Fruit fly (Drosophila melanogaster): ENCODE measurements around the gene CG4998.

The CG4998 gene

DNA sequence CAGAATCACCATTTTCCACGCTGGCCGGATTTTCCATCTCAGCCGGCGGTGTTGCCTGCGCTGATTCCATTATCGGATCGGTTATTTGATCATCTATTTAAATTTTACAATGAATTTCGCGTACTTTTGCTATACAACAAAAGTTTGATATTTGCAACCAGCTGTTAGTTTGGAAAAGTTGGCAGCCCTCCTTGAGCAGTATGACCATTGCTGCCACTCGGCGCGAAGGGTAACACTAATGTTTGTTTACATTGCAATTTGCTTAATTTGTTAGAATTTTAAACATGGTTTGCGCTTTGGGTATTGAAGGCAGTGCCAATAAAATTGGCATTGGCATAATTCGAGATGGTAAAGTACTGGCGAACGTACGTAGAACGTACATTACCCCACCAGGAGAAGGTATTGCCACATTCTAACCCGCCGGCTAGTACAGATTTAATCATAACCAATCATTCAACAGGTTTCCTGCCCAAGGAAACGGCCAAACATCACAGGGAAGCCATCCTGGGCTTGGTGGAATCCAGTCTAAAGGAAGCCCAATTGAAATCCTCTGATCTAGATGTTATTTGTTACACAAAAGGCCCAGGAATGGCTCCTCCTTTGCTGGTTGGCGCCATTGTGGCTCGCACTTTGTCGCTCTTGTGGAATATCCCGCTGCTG, 13.1 kb downstream of the CG4998 start, which contains the start of the genes Golgin104 and Tcs3:
Golgin104 (minus strand) TSS at position 182 of the 660 bp plus-strand sequence.
Tcs3 (plus strand) TSS at position 222 of the 660 bp plus-strand sequence.
- TF ChIP-seq CTCF (optimal IDR thresholded peaks at IDR 0.05) (no peak), CG8478 (optimal IDR thresholded peaks at IDR 0.05) (no peak)

DNA sequence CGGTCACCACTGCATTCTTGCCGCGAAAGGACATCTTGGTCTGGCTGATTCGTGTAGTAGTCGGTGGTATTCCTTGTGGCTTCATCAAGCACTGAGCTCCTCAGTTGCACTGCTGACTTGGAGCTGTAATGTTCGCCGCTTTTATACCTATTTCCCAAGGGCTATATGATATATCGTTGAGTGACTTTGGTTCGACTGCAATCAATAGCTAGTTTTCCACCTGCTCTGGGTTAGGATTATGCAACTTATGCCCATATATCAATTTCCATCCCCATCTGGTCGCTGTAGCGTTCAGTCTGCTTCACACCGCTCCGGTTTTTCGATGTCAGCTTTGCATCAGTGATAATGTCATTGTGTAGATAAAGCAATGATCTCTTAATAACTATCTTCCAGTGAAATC, 15.4 kb downstream of the CG4998 start, which contains the start of gene Pdh:
Pdh (minus strand) TSS at position 101 of the 400 bp plus-strand sequence.
- no peak for TF ChIP-seq CTCF (optimal IDR thresholded peaks at IDR 0.05)

dm6 chr3L:16356171-16356765, 17.5 kb downstream of the CG4998 start:
- TF ChIP-seq CTCF (optimal IDR thresholded peaks at IDR 0.05) (no peak), CG8478 (optimal IDR thresholded peaks at IDR 0.05) (no peak)

dm6 chr3L:16357187-16357728, 18.5 kb downstream of the CG4998 start:
- TF ChIP-seq CTCF (optimal IDR thresholded peaks at IDR 0.05) (no peak), CG8478 (optimal IDR thresholded peaks at IDR 0.05) (no peak)

DNA sequence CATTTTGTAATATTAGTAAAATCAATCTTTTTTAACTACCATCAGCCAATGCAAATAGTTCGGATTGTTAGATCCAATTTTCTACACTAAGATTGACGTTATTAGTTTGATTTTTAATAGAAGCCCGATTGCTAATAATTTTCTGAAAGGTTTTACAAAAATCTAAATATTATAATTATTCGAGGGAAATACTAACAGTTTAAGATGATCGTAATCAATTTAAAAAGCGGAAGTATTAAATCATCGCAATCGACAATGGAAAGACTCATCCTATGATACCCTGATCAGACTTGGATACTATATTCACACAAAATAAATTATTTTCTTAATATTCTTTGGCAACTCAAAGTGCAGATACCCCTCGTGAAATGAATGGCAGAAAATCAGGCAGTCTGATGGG, 19.1 kb downstream of the CG4998 start:
- TF ChIP-seq CTCF (optimal IDR thresholded peaks at IDR 0.05) = no peak
- TF ChIP-seq CG8478 (optimal IDR thresholded peaks at IDR 0.05) = no peak

DNA sequence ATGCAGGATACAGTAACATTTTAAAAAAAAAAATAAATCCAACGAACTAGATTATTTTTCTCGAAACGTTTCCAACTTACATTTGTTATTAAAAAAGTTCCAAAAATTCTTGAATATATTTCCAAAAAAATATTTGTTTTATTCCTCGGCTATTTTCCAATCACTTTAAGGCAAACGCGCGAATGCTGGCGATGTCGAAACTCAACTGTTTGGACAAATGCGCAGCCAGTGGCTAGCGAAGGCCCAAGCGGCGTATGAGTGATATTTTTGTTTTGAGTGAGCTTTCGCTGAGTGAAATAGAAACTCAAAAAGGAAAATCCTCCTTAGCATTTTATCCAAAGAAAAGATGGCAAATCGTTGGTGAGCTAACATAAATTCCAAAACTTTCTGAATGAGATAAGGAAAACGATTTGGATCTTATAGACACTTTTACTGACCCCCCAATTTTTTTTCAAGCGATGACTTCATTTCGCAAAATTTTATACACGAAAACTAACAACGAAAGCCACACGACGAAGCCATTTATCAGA, 20.5 kb downstream of the CG4998 start, which contains the start of gene ringer:
ringer (minus strand) TSS at position 210 of the 530 bp plus-strand sequence.
- no peak for TF ChIP-seq CG8478 (optimal IDR thresholded peaks at IDR 0.05)
- TF ChIP-seq CTCF (optimal IDR thresholded peaks at IDR 0.05) = no peak

DNA sequence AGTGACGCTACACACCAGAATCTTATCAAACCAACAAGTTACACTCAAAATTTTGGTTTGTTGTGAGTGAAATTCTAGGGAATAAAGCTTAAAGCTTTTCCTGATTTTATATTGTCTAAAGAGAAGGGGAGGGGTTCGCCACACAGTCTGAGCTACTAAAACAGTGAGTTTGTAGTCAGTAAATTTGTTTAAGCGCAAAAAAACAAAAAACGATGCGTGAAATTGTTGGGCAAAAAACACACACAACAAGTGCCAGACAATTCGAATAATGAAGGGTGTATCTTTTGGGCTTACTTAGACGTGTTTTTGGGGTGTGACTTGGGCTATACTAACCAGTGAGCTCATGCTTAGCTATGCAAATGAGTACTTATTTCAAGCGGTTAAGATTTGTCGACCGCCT, 21.0 kb downstream of the CG4998 start:
- TF ChIP-seq CTCF (optimal IDR thresholded peaks at IDR 0.05) = no peak
- no peak for TF ChIP-seq CG8478 (optimal IDR thresholded peaks at IDR 0.05)

dm6 chr3L:16361200-16361815, 22.5 kb downstream of the CG4998 start:
- TF ChIP-seq CTCF (optimal IDR thresholded peaks at IDR 0.05) (no peak), CG8478 (optimal IDR thresholded peaks at IDR 0.05) (no peak)

DNA sequence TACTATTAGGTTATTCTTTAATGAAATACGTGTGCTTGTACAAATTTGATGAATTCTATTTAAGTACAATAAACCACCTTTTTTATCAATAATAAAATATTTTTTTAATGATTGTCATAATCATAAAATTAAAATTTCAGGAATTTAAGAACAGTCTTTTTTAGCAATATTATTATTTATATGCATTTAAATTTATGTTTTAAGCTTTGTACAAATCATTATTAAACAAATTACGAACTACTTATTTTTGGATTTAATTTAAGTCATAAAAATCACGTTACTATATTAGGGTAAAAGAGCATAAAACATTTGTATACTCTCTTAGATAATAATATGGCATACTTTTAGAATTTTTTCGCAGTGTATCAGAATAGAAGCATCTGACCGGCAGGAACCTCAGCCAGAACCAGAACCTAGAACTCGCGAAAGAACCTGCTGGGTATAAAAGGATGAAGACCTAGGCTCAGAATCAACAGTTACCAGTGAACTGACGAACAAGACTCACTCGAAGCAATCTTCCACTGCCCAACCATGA, 23.4 kb downstream of the CG4998 start, which contains the start of gene Cpr72Ea:
Cpr72Ea (plus strand) TSS at position 485 of the 535 bp plus-strand sequence.
- no peak for TF ChIP-seq CG8478 (optimal IDR thresholded peaks at IDR 0.05)
- TF ChIP-seq CTCF (optimal IDR thresholded peaks at IDR 0.05) = no peak

DNA sequence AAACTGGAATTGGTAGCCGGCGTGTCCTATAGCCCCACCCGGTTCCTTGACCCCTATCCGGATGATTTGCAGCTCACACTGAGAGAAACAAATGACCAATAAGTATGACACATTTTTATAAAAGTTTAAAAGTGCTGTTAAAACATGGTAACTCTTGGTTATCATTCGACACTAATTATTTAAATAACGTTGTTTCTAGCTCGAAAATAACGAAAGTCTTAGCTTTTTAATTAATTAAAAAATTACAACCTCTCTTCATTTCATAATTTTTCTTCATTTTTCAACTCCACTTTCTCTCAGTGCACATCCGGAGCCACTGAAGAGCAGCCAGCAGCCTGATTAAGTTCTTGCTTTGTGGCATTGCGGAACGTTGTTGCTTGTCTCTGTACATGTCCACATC, 25.4 kb downstream of the CG4998 start:
- TF ChIP-seq CG8478 (optimal IDR thresholded peaks at IDR 0.05) (no peak), CTCF (optimal IDR thresholded peaks at IDR 0.05) (no peak)

DNA sequence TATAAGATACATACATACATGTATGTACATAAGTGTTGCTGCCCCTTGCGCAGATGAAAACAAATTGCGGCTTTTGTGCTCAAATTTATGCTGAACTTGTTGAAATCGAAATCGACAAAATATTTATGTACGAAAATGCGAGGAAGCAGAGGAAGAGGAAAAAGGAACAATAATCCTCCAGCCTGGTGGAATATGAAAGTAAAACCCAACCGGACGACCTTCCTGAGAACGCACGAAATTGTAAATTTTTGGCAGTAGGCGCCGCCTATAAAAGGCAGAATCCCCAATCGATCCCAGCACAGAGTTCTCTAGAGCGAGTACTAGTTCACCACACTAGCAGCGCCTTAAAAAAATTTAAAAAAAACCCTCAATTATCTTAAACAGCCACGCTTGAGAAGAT, 25.8 kb downstream of the CG4998 start, which contains the start of gene Cpr72Eb:
Cpr72Eb (plus strand) TSS at position 301 of the 400 bp plus-strand sequence.
- TF ChIP-seq CTCF (optimal IDR thresholded peaks at IDR 0.05) (no peak), CG8478 (optimal IDR thresholded peaks at IDR 0.05) (no peak)

dm6 chr3L:16367240-16367639, 28.4 kb downstream of the CG4998 start, which contains the start of gene Cpr72Ec:
TSS of gene Cpr72Ec (minus strand) at chr3L:16367340.
- TF ChIP-seq CG8478 (optimal IDR thresholded peaks at IDR 0.05) (no peak), CTCF (optimal IDR thresholded peaks at IDR 0.05) (no peak)

DNA sequence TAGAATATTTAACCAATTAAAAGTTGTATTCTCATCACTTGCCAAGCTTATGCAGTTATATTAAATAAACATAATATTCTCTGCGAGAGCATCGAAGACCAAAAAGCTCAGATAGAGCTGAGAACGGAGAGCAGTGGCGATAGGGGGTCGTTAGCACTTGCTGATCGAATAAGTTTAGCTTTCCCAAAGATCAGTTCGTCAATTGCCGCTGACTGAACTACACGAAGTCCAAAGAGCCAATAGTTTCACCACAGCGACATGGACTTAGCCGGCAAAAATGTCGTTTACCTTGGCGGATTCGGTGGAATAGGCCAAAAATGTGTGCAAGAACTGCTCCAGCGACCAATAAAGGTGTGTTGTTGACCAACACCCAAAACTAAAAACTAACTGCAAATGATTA, 29.4 kb downstream of the CG4998 start, which contains the start of gene CG4842:
CG4842 (plus strand) TSS at position 191 of the 400 bp plus-strand sequence.
- TF ChIP-seq CTCF (optimal IDR thresholded peaks at IDR 0.05) = no peak

DNA sequence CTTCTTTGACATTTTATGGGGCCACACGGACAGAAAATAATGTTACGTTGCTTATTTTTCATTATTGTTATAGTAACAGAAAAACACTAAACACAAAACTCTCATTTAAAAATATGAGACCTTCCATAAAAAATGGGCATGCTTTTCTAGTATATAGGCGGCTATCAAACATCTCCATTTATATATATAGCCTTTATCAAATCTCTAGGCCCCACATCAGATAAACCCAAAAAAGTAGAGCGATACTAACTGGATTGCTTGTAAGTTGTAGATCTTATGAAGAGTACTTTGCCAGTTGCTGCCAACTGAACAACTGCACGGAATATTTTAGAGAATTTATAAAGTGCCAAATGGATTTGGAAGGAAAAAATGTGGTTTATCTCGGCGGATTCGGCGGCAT, 30.7 kb downstream of the CG4998 start, which contains the start of gene CG18814:
CG18814 (plus strand) TSS at position 301 of the 400 bp plus-strand sequence.
- no peak for TF ChIP-seq CG8478 (optimal IDR thresholded peaks at IDR 0.05)
- no peak for TF ChIP-seq CTCF (optimal IDR thresholded peaks at IDR 0.05)

All from S2 (cell line).